Worm (Caenorhabditis elegans) whole organism, mixed stage, embryonic: ENCODE data around the gene rfc-4.

Experiments used
- M03D4.4 ChIP-seq: sonication (generic microtip); optimal IDR thresholded peaks from 2 replicates; lab custom pipeline; 2017; ENCODE audit warnings: mild to moderate bottlenecking, missing genetic modification characterization, missing compliant biosample characterization
- bed-3 ChIP-seq: fragments of 200-800 bp; sonication (Bioruptor generic); optimal IDR thresholded peaks from 3 replicates; lab custom pipeline; 2018; ENCODE audit warnings: mild to moderate bottlenecking, missing genetic modification characterization, moderate library complexity, missing compliant biosample characterization
- blmp-1 ChIP-seq: fragments of 150-350 bp; optimal IDR thresholded peaks from 2 replicates; lab custom pipeline; 2014; ENCODE audit warnings: missing biosample characterization, missing genetic modification characterization
- ceh-39 ChIP-seq: fragments of 150-350 bp; optimal IDR thresholded peaks from 2 replicates; lab custom pipeline; 2014; ENCODE audit warnings: missing biosample characterization, missing genetic modification characterization
- ceh-43 ChIP-seq: fragments of 200-800 bp; sonication (Bioruptor generic); optimal IDR thresholded peaks from 2 replicates; lab custom pipeline; 2018; ENCODE audit warnings: mild to moderate bottlenecking, missing genetic modification characterization, moderate library complexity, missing compliant biosample characterization
- ceh-83 ChIP-seq: fragments of 200-800 bp; sonication (Bioruptor generic); optimal IDR thresholded peaks from 2 replicates; lab custom pipeline; 2018; ENCODE audit warnings: mild to moderate bottlenecking, missing genetic modification characterization, missing compliant biosample characterization
- ces-1 ChIP-seq: fragments of 150-350 bp; optimal IDR thresholded peaks from 2 replicates; lab custom pipeline; 2014; ENCODE audit warnings: missing biosample characterization, missing genetic modification reagents, missing genetic modification characterization
- cnd-1 ChIP-seq: fragments of 200-800 bp; sonication (Bioruptor generic); optimal IDR thresholded peaks from 2 replicates; lab custom pipeline; 2018; ENCODE audit warnings: mild to moderate bottlenecking, missing genetic modification characterization, missing compliant biosample characterization
- drap-1 ChIP-seq: fragments of 200-800 bp; sonication (Bioruptor generic); optimal IDR thresholded peaks from 3 replicates; lab custom pipeline; 2018; ENCODE audit warnings: mild to moderate bottlenecking, missing genetic modification characterization, missing compliant biosample characterization
- elt-1 ChIP-seq: sonication (generic microtip); optimal IDR thresholded peaks from 2 replicates; lab custom pipeline; 2017; ENCODE audit warnings: missing genetic modification characterization, mild to moderate bottlenecking, missing compliant biosample characterization, antibody characterized with exemption, moderate library complexity, borderline replicate concordance; ENCODE audit not compliant: insufficient read depth
- elt-3 ChIP-seq: fragments of 150-350 bp; optimal IDR thresholded peaks from 2 replicates; lab custom pipeline; 2014; ENCODE audit warnings: missing biosample characterization, missing genetic modification characterization
- flh-1 ChIP-seq: fragments of 200-800 bp; sonication (Bioruptor generic); optimal IDR thresholded peaks from 2 replicates; lab custom pipeline; 2018; ENCODE audit warnings: mild to moderate bottlenecking, missing genetic modification characterization, moderate library complexity, missing compliant biosample characterization
- ham-2 ChIP-seq: fragments of 200-800 bp; sonication (Bioruptor generic); optimal IDR thresholded peaks from 2 replicates; lab custom pipeline; 2018; ENCODE audit warnings: mild to moderate bottlenecking, missing genetic modification characterization, missing compliant biosample characterization
- hlh-1 ChIP-seq: fragments of 150-350 bp; optimal IDR thresholded peaks from 2 replicates; lab custom pipeline; 2014; ENCODE audit warnings: missing biosample characterization, missing genetic modification reagents, missing genetic modification characterization
- lin-13 ChIP-seq: fragments of 150-350 bp; optimal IDR thresholded peaks from 2 replicates; lab custom pipeline; 2014; ENCODE audit warnings: missing biosample characterization, missing genetic modification characterization
- lin-32 ChIP-seq: fragments of 200-800 bp; sonication (Bioruptor generic); optimal IDR thresholded peaks from 2 replicates; lab custom pipeline; 2018; ENCODE audit warnings: mild to moderate bottlenecking, missing genetic modification characterization, missing compliant biosample characterization
- lsy-2 ChIP-seq: fragments of 150-350 bp; optimal IDR thresholded peaks from 2 replicates; lab custom pipeline; 2014; ENCODE audit warnings: missing biosample characterization, missing genetic modification characterization
- mab-5 ChIP-seq: fragments of 150-350 bp; optimal IDR thresholded peaks from 2 replicates; lab custom pipeline; 2014; ENCODE audit warnings: missing biosample characterization, missing genetic modification characterization
- mep-1 ChIP-seq: fragments of 150-350 bp; optimal IDR thresholded peaks from 2 replicates; lab custom pipeline; 2017; ENCODE audit warnings: missing biosample characterization, missing genetic modification reagents, missing genetic modification characterization, inconsistent platforms
- mls-2 ChIP-seq: sonication (generic microtip); optimal IDR thresholded peaks from 2 replicates; lab custom pipeline; 2016; ENCODE audit warnings: mild to moderate bottlenecking, missing genetic modification characterization, moderate library complexity, missing compliant biosample characterization
- nhr-12 ChIP-seq: fragments of 150-350 bp; optimal IDR thresholded peaks from 2 replicates; lab custom pipeline; 2014; ENCODE audit warnings: missing biosample characterization, missing genetic modification characterization
- nhr-2 ChIP-seq: fragments of 150-350 bp; optimal IDR thresholded peaks from 2 replicates; lab custom pipeline; 2014; ENCODE audit warnings: missing biosample characterization, missing genetic modification characterization
- nhr-237 ChIP-seq: fragments of 150-350 bp; optimal IDR thresholded peaks from 2 replicates; lab custom pipeline; 2014; ENCODE audit warnings: missing biosample characterization, missing genetic modification characterization
- nhr-28 ChIP-seq: fragments of 150-350 bp; optimal IDR thresholded peaks from 2 replicates; lab custom pipeline; 2014; ENCODE audit warnings: missing biosample characterization, missing genetic modification characterization
- nhr-76 ChIP-seq: sonication (generic microtip); optimal IDR thresholded peaks from 2 replicates; lab custom pipeline; 2017; ENCODE audit warnings: missing biosample characterization, missing genetic modification characterization
- pha-4 ChIP-seq: fragments of 150-350 bp; optimal IDR thresholded peaks from 2 replicates; lab custom pipeline; 2018; ENCODE audit warnings: missing biosample characterization, missing genetic modification reagents, missing genetic modification characterization
- sem-2 ChIP-seq: fragments of 200-800 bp; sonication (Bioruptor generic); optimal IDR thresholded peaks from 2 replicates; lab custom pipeline; 2018; ENCODE audit warnings: mild to moderate bottlenecking, missing genetic modification characterization, missing compliant biosample characterization
- snpc-4 ChIP-seq: fragments of 150-350 bp; optimal IDR thresholded peaks from 2 replicates; lab custom pipeline; 2014; ENCODE audit warnings: missing biosample characterization, missing genetic modification characterization
- sptf-1 ChIP-seq: sonication (generic microtip); optimal IDR thresholded peaks from 2 replicates; lab custom pipeline; 2017; ENCODE audit warnings: mild to moderate bottlenecking, missing genetic modification characterization, moderate library complexity, missing compliant biosample characterization
- tbx-8 ChIP-seq: fragments of 200-800 bp; sonication (Bioruptor generic); optimal IDR thresholded peaks from 2 replicates; lab custom pipeline; 2018; ENCODE audit warnings: mild to moderate bottlenecking, missing genetic modification characterization, moderate library complexity, missing compliant biosample characterization
- unc-120 ChIP-seq: sonication (generic microtip); optimal IDR thresholded peaks from 2 replicates; lab custom pipeline; 2017; ENCODE audit warnings: missing genetic modification characterization, missing compliant biosample characterization; ENCODE audit not compliant: poor library complexity, severe bottlenecking
- unc-39 ChIP-seq: fragments of 150-350 bp; optimal IDR thresholded peaks from 2 replicates; lab custom pipeline; 2014; ENCODE audit warnings: missing biosample characterization, missing genetic modification characterization
- unc-62 ChIP-seq: fragments of 150-350 bp; optimal IDR thresholded peaks from 2 replicates; lab custom pipeline; 2014; ENCODE audit warnings: missing biosample characterization, missing genetic modification reagents, missing genetic modification characterization
- zip-8 ChIP-seq: fragments of 150-350 bp; optimal IDR thresholded peaks from 2 replicates; lab custom pipeline; 2014; ENCODE audit warnings: missing biosample characterization, missing genetic modification characterization
- ztf-11 ChIP-seq: fragments of 150-350 bp; optimal IDR thresholded peaks from 2 replicates; lab custom pipeline; 2014; ENCODE audit warnings: missing biosample characterization, missing genetic modification characterization

Gene rfc-4

DNA sequence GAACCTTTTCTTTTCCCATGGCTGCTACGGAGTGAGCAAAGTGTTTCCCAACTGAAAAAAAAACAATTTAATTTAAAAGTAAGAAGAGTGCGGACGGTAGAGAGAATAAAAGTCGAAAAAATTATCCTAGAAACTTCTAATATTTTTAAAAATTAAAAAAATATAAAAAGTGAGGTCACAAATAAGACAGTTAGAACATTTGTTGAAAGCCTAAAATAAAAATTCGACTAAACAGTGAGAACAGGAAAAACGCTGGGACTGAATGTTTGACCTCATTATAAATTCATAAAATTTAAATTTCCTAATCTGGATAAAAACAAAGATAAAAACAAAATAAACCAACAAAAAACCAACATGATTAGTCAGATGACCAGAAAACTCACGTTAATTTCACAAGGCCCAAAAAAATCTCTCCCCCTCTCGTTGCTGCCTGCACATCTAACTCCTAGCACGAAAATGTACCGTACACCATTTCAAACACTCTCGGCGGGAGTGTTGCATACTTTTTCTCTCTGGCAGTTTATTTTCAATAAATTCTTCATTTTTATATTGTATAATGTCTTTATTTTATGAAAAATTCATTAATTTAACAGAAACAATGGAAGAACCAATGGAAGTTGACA is at the start of gene rfc-4, which contains the start of gene eef-1A.1:
Gene rfc-4, plus strand, starts transcription at position 592 of the 623 bp plus-strand sequence.
Gene eef-1A.1, minus strand, starts transcription at position 51 of the 623 bp plus-strand sequence.
- TF ChIP-seq bed-3 (GFP tag; lab: Kevin White, UChicago) (peak; percentile 18), elt-3 (peak; percentile 63), pha-4 (tag; lab: Kevin White, UChicago) (peak; percentile 97), ceh-43 (GFP tag; lab: Kevin White, UChicago) (peak; percentile 39), cnd-1 (tag; lab: Kevin White, UChicago) (peak; percentile 31), mls-2 (peak; percentile 58), nhr-12 (tag; lab: Kevin White, UChicago) (no peak), nhr-76 (tag; lab: Kevin White, UChicago) (no peak), snpc-4 (tag; lab: Kevin White, UChicago) (no peak), ces-1 (GFP tag; lab: Kevin White, UChicago) (peak; percentile 89), lin-32 (no peak), flh-1 (GFP tag; lab: Kevin White, UChicago) (no peak), drap-1 (GFP tag; lab: Kevin White, UChicago) (peak; percentile 71), unc-62 (GFP tag; lab: Kevin White, UChicago) (peak; percentile 85), sptf-1 (tag; lab: Kevin White, UChicago) (peak; percentile 87), nhr-237 (peak; percentile 96), nhr-28 (tag; lab: Kevin White, UChicago) (no peak), ceh-39 (peak; percentile 97), ceh-83 (GFP tag; lab: Kevin White, UChicago) (no peak), tbx-8 (no peak), unc-39 (tag; lab: Kevin White, UChicago) (no peak), nhr-2 (tag; lab: Kevin White, UChicago) (peak; percentile 80), unc-120 (tag; lab: Kevin White, UChicago) (peak; percentile 76), mab-5 (tag; lab: Kevin White, UChicago) (peak; percentile 75), lsy-2 (tag; lab: Kevin White, UChicago) (peak; percentile 100), lin-13 (peak; percentile 91), M03D4.4 (tag; lab: Kevin White, UChicago) (peak; percentile 73), sem-2 (GFP tag; lab: Kevin White, UChicago) (no peak), ztf-11 (tag; lab: Kevin White, UChicago) (peak; percentile 79), ham-2 (GFP tag; lab: Kevin White, UChicago) (no peak), blmp-1 (tag; lab: Kevin White, UChicago) (peak; percentile 19), zip-8 (tag; lab: Kevin White, UChicago) (no peak), hlh-1 (tag; lab: Kevin White, UChicago) (peak; percentile 83), mep-1 (peak; percentile 97), elt-1 (tag; lab: Kevin White, UChicago) (no peak)

DNA sequence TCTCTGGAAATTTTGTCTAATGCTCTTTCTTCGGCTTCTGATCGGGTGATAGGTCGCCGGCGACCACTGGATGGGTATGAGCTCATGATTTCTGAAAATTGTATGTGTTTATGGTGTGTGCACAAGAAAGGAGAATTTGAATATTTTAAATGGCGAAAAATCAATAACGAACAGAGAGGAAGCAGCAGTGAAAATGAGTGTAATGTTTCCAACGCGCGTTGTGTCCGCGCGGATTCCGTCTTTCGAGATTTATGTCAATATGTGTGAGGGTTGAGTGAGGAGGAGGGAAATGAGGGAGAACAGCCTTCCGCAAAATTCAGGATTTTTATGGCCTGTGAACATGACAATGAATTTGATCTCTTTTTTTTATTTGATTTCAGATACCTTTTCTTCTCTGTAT is 43.3 kb upstream of the rfc-4 start, which contains the start of gene flap-1:
Gene flap-1, minus strand, starts transcription at position 101 of the 400 bp plus-strand sequence.
- no peak for TF ChIP-seq elt-3
- peak; percentile 38 for TF ChIP-seq hlh-1 (tag; lab: Kevin White, UChicago)
- TF ChIP-seq pha-4 (tag; lab: Kevin White, UChicago) = peak; percentile 41

DNA sequence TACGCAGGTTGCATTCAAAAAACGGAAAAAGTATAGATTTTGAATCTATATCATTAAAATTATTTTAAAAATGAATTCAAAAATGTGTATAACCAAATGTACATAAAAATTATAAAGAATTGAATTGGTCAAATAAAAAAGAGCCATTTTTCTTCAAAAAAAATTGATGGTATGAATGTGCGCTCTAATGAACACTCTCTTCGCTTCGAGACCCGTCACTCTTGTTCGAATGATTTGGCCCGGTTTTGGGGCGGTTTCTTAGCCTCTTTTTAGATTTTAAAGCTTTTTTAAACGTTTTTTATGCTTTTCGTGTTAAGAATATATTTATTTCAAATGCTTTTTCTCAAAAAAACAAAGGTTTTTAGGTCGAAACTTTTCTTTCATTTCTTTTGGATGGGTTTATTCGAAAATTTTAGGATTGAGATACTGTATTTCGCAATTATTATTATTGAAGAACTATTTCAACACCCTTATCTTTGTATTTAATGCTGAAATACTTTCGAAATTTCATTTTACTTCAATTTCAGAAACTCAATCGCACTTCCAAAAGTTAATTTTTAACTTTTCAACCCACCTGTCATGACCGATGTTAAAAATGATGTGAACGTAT is 42.4 kb upstream of the rfc-4 start, which contains the start of gene inf-1:
Gene inf-1, plus strand, starts transcription at position 577 of the 610 bp plus-strand sequence.
- no peak for TF ChIP-seq mls-2
- peak; percentile 28 for TF ChIP-seq nhr-237
- peak; percentile 52 for TF ChIP-seq lsy-2 (tag; lab: Kevin White, UChicago)
